Worm (Caenorhabditis elegans) whole organism, L4 larva: ENCODE data around the gene aakg-2.

ENCODE experiments used
- D1046.2 ChIP-seq: fragments of 200-800 bp; sonication (Bioruptor generic); IDR thresholded peaks from 2 replicates; pipeline ENCODE4 v1.3.6; 2022; ENCODE audit warnings: missing genetic modification characterization, missing compliant biosample characterization
- F26F4.8 ChIP-seq: fragments of 200-800 bp; sonication (Bioruptor generic); conservative IDR thresholded peaks from 2 replicates; pipeline ENCODE4 v1.3.6; 2022; ENCODE audit warnings: missing genetic modification characterization, missing compliant biosample characterization
- F37D6.2 ChIP-seq: sonication (generic microtip); optimal IDR thresholded peaks from 2 replicates; lab custom pipeline; 2016; ENCODE audit warnings: mild to moderate bottlenecking, missing genetic modification characterization, missing compliant biosample characterization
- F49E8.2 ChIP-seq: sonication (generic microtip); optimal IDR thresholded peaks from 2 replicates; lab custom pipeline; 2016; ENCODE audit warnings: missing compliant biosample characterization, mild to moderate bottlenecking, missing genetic modification characterization, borderline replicate concordance
- T20F7.1 ChIP-seq: fragments of 200-800 bp; sonication (Bioruptor generic); optimal IDR thresholded peaks from 2 replicates; lab custom pipeline; 2018; ENCODE audit warnings: mild to moderate bottlenecking, missing genetic modification characterization, missing compliant biosample characterization
- Y5F2A.4 ChIP-seq: fragments of 200-800 bp; sonication (Bioruptor generic); optimal IDR thresholded peaks from 2 replicates; lab custom pipeline; 2018; ENCODE audit warnings: mild to moderate bottlenecking, missing genetic modification characterization, missing compliant biosample characterization
- aha-1 ChIP-seq: fragments of 150-350 bp; peaks from one replicate; lab custom pipeline; 2014; ENCODE audit warnings: missing biosample characterization, missing genetic modification characterization
- arid-1 ChIP-seq: fragments of 200-800 bp; sonication (Bioruptor generic); conservative IDR thresholded peaks from 2 replicates; pipeline ENCODE4 v1.3.6; 2022; ENCODE audit warnings: missing genetic modification reagents, missing genetic modification characterization, missing compliant biosample characterization
- ceh-32 ChIP-seq: sonication (generic microtip); optimal IDR thresholded peaks from 2 replicates; lab custom pipeline; 2016; ENCODE audit warnings: mild to moderate bottlenecking, missing genetic modification characterization, missing compliant biosample characterization; ENCODE audit not compliant: poor library complexity
- daf-16 ChIP-seq, 3 experiments: sonication (generic microtip); optimal IDR thresholded peaks; 2 replicates each; lab custom pipeline; 2016 to 2017; ENCODE audit warnings: missing genetic modification characterization in 3 of 3, missing genetic modification reagents in 3 of 3, mild to moderate bottlenecking in 2 of 3, missing compliant biosample characterization in 2 of 3, missing biosample characterization in 1 of 3, moderate library complexity in 1 of 3
- dmd-6 ChIP-seq: fragments of 200-800 bp; sonication (Bioruptor generic); IDR thresholded peaks from 2 replicates; pipeline ENCODE4 v1.3.6; 2022; ENCODE audit warnings: missing genetic modification reagents, missing genetic modification characterization, missing compliant biosample characterization
- dve-1 ChIP-seq: sonication (generic microtip); optimal IDR thresholded peaks from 2 replicates; lab custom pipeline; 2017; ENCODE audit warnings: antibody characterized with exemption, mild to moderate bottlenecking, missing genetic modification characterization, missing compliant biosample characterization; ENCODE audit not compliant: insufficient read depth
- egl-27 ChIP-seq: sonication (generic microtip); optimal IDR thresholded peaks from 3 replicates; lab custom pipeline; 2017; ENCODE audit warnings: missing biosample characterization, missing genetic modification reagents, missing genetic modification characterization
- egl-43 ChIP-seq: fragments of 200-800 bp; sonication (Bioruptor generic); IDR thresholded peaks from 2 replicates; pipeline ENCODE4 v1.3.6; 2022; ENCODE audit warnings: missing genetic modification reagents, missing genetic modification characterization, missing compliant biosample characterization
- fkh-10 ChIP-seq: fragments of 150-350 bp; optimal IDR thresholded peaks from 2 replicates; lab custom pipeline; 2014; ENCODE audit warnings: missing biosample characterization, missing genetic modification reagents, missing genetic modification characterization
- hlh-11 ChIP-seq: fragments of 200-800 bp; sonication (Bioruptor generic); optimal IDR thresholded peaks from 2 replicates; lab custom pipeline; 2018; ENCODE audit warnings: mild to moderate bottlenecking, missing genetic modification characterization, missing compliant biosample characterization
- hlh-30 ChIP-seq: sonication (generic microtip); optimal IDR thresholded peaks from 2 replicates; lab custom pipeline; 2017; ENCODE audit warnings: antibody characterized with exemption, mild to moderate bottlenecking, missing genetic modification characterization, missing compliant biosample characterization; ENCODE audit not compliant: insufficient read depth
- hmg-1.1 ChIP-seq: fragments of 200-800 bp; sonication (Bioruptor generic); IDR thresholded peaks from 2 replicates; pipeline ENCODE4 v1.3.6; 2022; ENCODE audit warnings: missing genetic modification reagents, missing genetic modification characterization, missing compliant biosample characterization
- lin-1 ChIP-seq: fragments of 200-800 bp; sonication (Bioruptor generic); IDR thresholded peaks from 2 replicates; pipeline ENCODE4 v1.3.6; 2022; ENCODE audit warnings: missing genetic modification reagents, missing genetic modification characterization, missing compliant biosample characterization
- lin-15B ChIP-seq: fragments of 150-350 bp; sonication (generic microtip); optimal IDR thresholded peaks from 3 replicates; lab custom pipeline; 2014; ENCODE audit warnings: missing biosample characterization, missing genetic modification characterization
- lin-29 ChIP-seq: fragments of 200-800 bp; sonication (Bioruptor generic); IDR thresholded peaks from 2 replicates; pipeline ENCODE4 v1.3.6; 2022; ENCODE audit warnings: missing genetic modification reagents, missing genetic modification characterization, missing compliant biosample characterization
- lin-39 ChIP-seq: fragments of 150-350 bp; optimal IDR thresholded peaks from 2 replicates; lab custom pipeline; 2014; ENCODE audit warnings: missing biosample characterization, missing genetic modification reagents, missing genetic modification characterization
- lir-3 ChIP-seq: sonication (generic microtip); optimal IDR thresholded peaks from 2 replicates; lab custom pipeline; 2016; ENCODE audit warnings: mild to moderate bottlenecking, missing genetic modification characterization, missing compliant biosample characterization
- madf-5 ChIP-seq, 2 experiments: fragments of 200-800 bp; sonication (Bioruptor generic); IDR thresholded peaks; 2 replicates each; pipeline ENCODE4 v1.3.6; 2022; ENCODE audit warnings: missing compliant biosample characterization in 2 of 2, missing genetic modification characterization in 2 of 2
- mdl-1 ChIP-seq, 2 experiments: fragments of 150-350 bp in 1 of 2; sonication (generic microtip) in 1 of 2; optimal IDR thresholded peaks; 2 replicates each; lab custom pipeline; 2014 to 2017; ENCODE audit warnings: missing biosample characterization in 2 of 2, missing genetic modification characterization in 2 of 2
- mes-2 ChIP-seq: sonication (generic microtip); optimal IDR thresholded peaks from 2 replicates; lab custom pipeline; 2016; ENCODE audit warnings: missing genotype, mild to moderate bottlenecking, missing genetic modification characterization, missing compliant biosample characterization; ENCODE audit not compliant: poor library complexity, severe bottlenecking
- mxl-3 ChIP-seq: fragments of 200-800 bp; sonication (Bioruptor generic); optimal IDR thresholded peaks from 2 replicates; lab custom pipeline; 2018; ENCODE audit warnings: mild to moderate bottlenecking, missing genetic modification characterization, missing compliant biosample characterization
- nhr-10 ChIP-seq: fragments of 150-350 bp; optimal IDR thresholded peaks from 2 replicates; lab custom pipeline; 2014; ENCODE audit warnings: missing biosample characterization, missing genetic modification characterization
- nhr-237 ChIP-seq: sonication (generic microtip); optimal IDR thresholded peaks from 2 replicates; lab custom pipeline; 2017; ENCODE audit warnings: missing biosample characterization, missing genetic modification characterization
- nhr-28 ChIP-seq: fragments of 150-350 bp; optimal IDR thresholded peaks from 2 replicates; lab custom pipeline; 2014; ENCODE audit warnings: missing biosample characterization, missing genetic modification characterization
- nhr-48 ChIP-seq: sonication (generic microtip); optimal IDR thresholded peaks from 2 replicates; lab custom pipeline; 2016; ENCODE audit warnings: mild to moderate bottlenecking, missing genetic modification characterization, missing compliant biosample characterization
- nhr-6 ChIP-seq: fragments of 150-350 bp; optimal IDR thresholded peaks from 2 replicates; lab custom pipeline; 2014; ENCODE audit warnings: missing biosample characterization, missing genetic modification characterization
- nhr-76 ChIP-seq: fragments of 150-350 bp; optimal IDR thresholded peaks from 2 replicates; lab custom pipeline; 2014; ENCODE audit warnings: missing biosample characterization, missing genetic modification characterization
- nhr-77 ChIP-seq: fragments of 150-350 bp; optimal IDR thresholded peaks from 2 replicates; lab custom pipeline; 2014; ENCODE audit warnings: missing biosample characterization, missing genetic modification characterization
- pha-4 ChIP-seq, 2 experiments: fragments of 150-350 bp in 1 of 2; fragments of 200-800 bp in 1 of 2; sonication (Bioruptor generic) in 1 of 2; IDR thresholded peaks in 1 of 2; optimal IDR thresholded peaks in 1 of 2; 2 replicates each; pipeline versions ENCODE4 v1.3.6 to Lab custom; 2014 to 2022; ENCODE audit warnings: missing genetic modification characterization in 2 of 2, missing genetic modification reagents in 2 of 2, missing biosample characterization in 1 of 2, missing compliant biosample characterization in 1 of 2
- pqm-1 ChIP-seq: sonication (generic microtip); optimal IDR thresholded peaks from 2 replicates; lab custom pipeline; 2017; ENCODE audit warnings: missing biosample characterization, missing genetic modification characterization
- rbr-2 ChIP-seq: sonication (generic microtip); optimal IDR thresholded peaks from 2 replicates; lab custom pipeline; 2016; ENCODE audit warnings: missing genotype, missing genetic modification characterization, missing compliant biosample characterization
- set-16 ChIP-seq: fragments of 200-800 bp; sonication (Bioruptor generic); IDR thresholded peaks from 2 replicates; pipeline ENCODE4 v1.3.6; 2022; ENCODE audit warnings: missing genetic modification reagents, missing genetic modification characterization, missing compliant biosample characterization
- spr-3 ChIP-seq: fragments of 200-800 bp; sonication (Bioruptor generic); optimal IDR thresholded peaks from 2 replicates; lab custom pipeline; 2018; ENCODE audit warnings: mild to moderate bottlenecking, missing genetic modification characterization, missing compliant biosample characterization
- tra-1 ChIP-seq: fragments of 200-800 bp; sonication (Bioruptor generic); IDR thresholded peaks from 2 replicates; pipeline ENCODE4 v1.3.6; 2022; ENCODE audit warnings: missing genetic modification reagents, missing genetic modification characterization, missing compliant biosample characterization
- unc-39 ChIP-seq: sonication (generic microtip); optimal IDR thresholded peaks from 2 replicates; lab custom pipeline; 2017; ENCODE audit warnings: missing biosample characterization, missing genetic modification characterization
- unc-62 ChIP-seq, 3 experiments: fragments of 150-350 bp in 1 of 3; sonication (generic microtip); optimal IDR thresholded peaks in 2 of 3; peaks in 1 of 3; 1 replicate in 1 of 3; 2 replicates in 2 of 3; lab custom pipeline; 2014 to 2017; ENCODE audit warnings: missing biosample characterization in 3 of 3, missing genetic modification characterization in 3 of 3, missing genetic modification reagents in 3 of 3, missing genotype in 1 of 3
- zip-11 ChIP-seq: fragments of 200-800 bp; sonication (Bioruptor generic); IDR thresholded peaks from 2 replicates; pipeline ENCODE4 v1.3.6; 2022; ENCODE audit warnings: missing genetic modification characterization, missing compliant biosample characterization

aakg-2 gene

ce11 chrX:16872446-16872962, 3.7 kb upstream of the aakg-2 start, which contains the start of gene T20F7.1 (continued):
- peak; percentile 62 for TF ChIP-seq mxl-3 (GFP tag; lab: Kevin White, UChicago)
- no peak for TF ChIP-seq madf-5 (GFP tag; IDR thresholded peaks at IDR 0.05; lab: Robert Waterston, UW)
- no peak for TF ChIP-seq spr-3 (GFP tag; lab: Kevin White, UChicago)
- TF ChIP-seq T20F7.1 (GFP tag; lab: Kevin White, UChicago) = no peak
- TF ChIP-seq lin-15B (tag; lab: Kevin White, UChicago) = no peak
- TF ChIP-seq fkh-10 (GFP tag; lab: Kevin White, UChicago) = no peak
- TF ChIP-seq dmd-6 (GFP tag; lab: Robert Waterston, UW) = peak; percentile 73
- TF ChIP-seq tra-1 (GFP tag; lab: Robert Waterston, UW) = peak; percentile 42; the same call in 1 of the 2 replicates
- peak; percentile 17 for TF ChIP-seq nhr-6 (tag; lab: Kevin White, UChicago)
- no peak for TF ChIP-seq D1046.2
- 0 out of 2 replicates have a peak, but pooled peaks have one; percentile 45 for TF ChIP-seq arid-1 (GFP tag; lab: Robert Waterston, UW)
- TF ChIP-seq dve-1 = no peak
- no peak for TF ChIP-seq nhr-237 (tag; lab: Kevin White, UChicago)
- no peak for TF ChIP-seq nhr-10
- TF ChIP-seq mdl-1 (tag; optimal IDR thresholded peaks at IDR 0.05; lab: Kevin White, UChicago) = peak; percentile 21 to 67
- no peak for TF ChIP-seq unc-39
- no peak for TF ChIP-seq zip-11
- TF ChIP-seq set-16 (GFP tag; lab: Robert Waterston, UW) = 0 out of 2 replicates have a peak, but pooled peaks have one; percentile 10
- TF ChIP-seq aha-1 (tag; lab: Kevin White, UChicago) = peak; percentile 82
- TF ChIP-seq rbr-2 (tag; lab: Kevin White, UChicago) = peak; percentile 79
- no peak for TF ChIP-seq egl-43 (GFP tag; lab: Robert Waterston, UW)
- TF ChIP-seq lin-29 = no peak
- TF ChIP-seq F37D6.2 (tag; lab: Kevin White, UChicago) = peak; percentile 16
- peak; percentile 86 for TF ChIP-seq hlh-11 (tag; lab: Kevin White, UChicago)
- peak; percentile 84 for TF ChIP-seq mes-2 (tag; lab: Kevin White, UChicago)
- TF ChIP-seq hmg-1.1 (GFP tag; lab: Robert Waterston, UW) = peak; percentile 90
- TF ChIP-seq Y5F2A.4 (GFP tag; lab: Kevin White, UChicago) = no peak
- TF ChIP-seq F49E8.2 (tag; lab: Kevin White, UChicago) = no peak
- TF ChIP-seq lin-1 (GFP tag; lab: Robert Waterston, UW) = peak; percentile 38; the same call in 1 of the 2 replicates
- no peak for TF ChIP-seq nhr-48 (tag; lab: Kevin White, UChicago)
- no peak for TF ChIP-seq lir-3
- TF ChIP-seq nhr-76 (tag; lab: Kevin White, UChicago) = no peak

- peak; percentile 59 for TF ChIP-seq pqm-1 (tag; lab: Kevin White, UChicago)
- TF ChIP-seq Y5F2A.4 (GFP tag; lab: Kevin White, UChicago) = no peak
- peak; percentile 97 for TF ChIP-seq mxl-3 (GFP tag; lab: Kevin White, UChicago)
- peak; percentile 71 for TF ChIP-seq nhr-28 (tag; lab: Kevin White, UChicago)
- TF ChIP-seq daf-16 (GFP tag; optimal IDR thresholded peaks at IDR 0.05; lab: Kevin White, UChicago) = no peak
- TF ChIP-seq daf-16 (tag; optimal IDR thresholded peaks at IDR 0.05; lab: Kevin White, UChicago) = peak; percentile 82
- no peak for TF ChIP-seq nhr-6 (tag; lab: Kevin White, UChicago)
- TF ChIP-seq mdl-1 (tag; optimal IDR thresholded peaks at IDR 0.05; lab: Kevin White, UChicago) = peak in 1 of 2 experiments; percentile 63
- TF ChIP-seq hlh-30 (tag; lab: Kevin White, UChicago) = peak; percentile 73
- no peak for TF ChIP-seq F37D6.2 (tag; lab: Kevin White, UChicago)
- no peak for TF ChIP-seq pha-4 (GFP tag; IDR thresholded peaks at IDR 0.05; lab: Robert Waterston, UW)
- TF ChIP-seq pha-4 (tag; optimal IDR thresholded peaks at IDR 0.05; lab: Kevin White, UChicago) = no peak
- no peak for TF ChIP-seq F26F4.8 (GFP tag; lab: Robert Waterston, UW)
- peak; percentile 39 for TF ChIP-seq nhr-77 (tag; lab: Kevin White, UChicago)
- TF ChIP-seq ceh-32 (tag; lab: Kevin White, UChicago) = no peak
- no peak for TF ChIP-seq egl-27 (tag; lab: Kevin White, UChicago)
- no peak for TF ChIP-seq lin-39 (tag; lab: Kevin White, UChicago)
- TF ChIP-seq hlh-11 (tag; lab: Kevin White, UChicago) = peak; percentile 54
- TF ChIP-seq dmd-6 (GFP tag; lab: Robert Waterston, UW) = peak; percentile 68
- peak in 1 of 2 experiments; percentile 89 for TF ChIP-seq unc-62 (GFP tag; optimal IDR thresholded peaks at IDR 0.05 in 1 of 2; lab: Kevin White, UChicago)
- TF ChIP-seq unc-62 (tag; optimal IDR thresholded peaks at IDR 0.05; lab: Kevin White, UChicago) = no peak
Measured at ce11 chrX:16871355-16871754, 2.5 kb upstream of the aakg-2 start.
